Fruit fly (Drosophila melanogaster) whole organism, embryonic: ENCODE data around the gene Cchl.

ENCODE experiments used
- CG10209 ChIP-seq: fragments of 200-800 bp; sonication (Bioruptor generic); optimal IDR thresholded peaks from 3 replicates; lab custom pipeline; 2017; ENCODE audit warnings: missing biosample characterization, mild to moderate bottlenecking, missing genetic modification characterization, missing genetic modification reagents
- CG11085 ChIP-seq: fragments of 200-800 bp; sonication (Bioruptor generic); IDR thresholded peaks from 2 replicates; pipeline ENCODE4 v1.3.6; 2022; ENCODE audit warnings: missing biosample characterization, missing genetic modification characterization
- CG11398 ChIP-seq: fragments of 200-800 bp; sonication (Bioruptor generic); optimal IDR thresholded peaks from 2 replicates; lab custom pipeline; 2016; ENCODE audit warnings: missing biosample characterization, missing genetic modification characterization
- CG14710 ChIP-seq: fragments of 200-800 bp; sonication (Bioruptor generic); optimal IDR thresholded peaks from 3 replicates; lab custom pipeline; 2019; ENCODE audit warnings: missing biosample characterization, mild to moderate bottlenecking, missing genetic modification characterization, moderate library complexity
- CG15514 ChIP-seq: fragments of 200-800 bp; sonication (Bioruptor generic); optimal IDR thresholded peaks from 3 replicates; lab custom pipeline; 2017; ENCODE audit warnings: missing biosample characterization, missing genetic modification characterization, mild to moderate bottlenecking, moderate library complexity, missing genetic modification reagents
- CG16815 ChIP-seq: fragments of 200-800 bp; sonication (Bioruptor generic); optimal IDR thresholded peaks from 3 replicates; lab custom pipeline; 2017; ENCODE audit warnings: missing biosample characterization, mild to moderate bottlenecking, missing genetic modification characterization
- CG17328 ChIP-seq: fragments of 200-800 bp; sonication (Bioruptor generic); IDR thresholded peaks from 2 replicates; pipeline ENCODE4 v1.3.6; 2022; ENCODE audit warnings: missing biosample characterization, missing genetic modification characterization
- CG32532 ChIP-seq: fragments of 200-800 bp; sonication (Bioruptor generic); IDR thresholded peaks from 2 replicates; pipeline ENCODE4 v1.3.6; 2022; ENCODE audit warnings: missing biosample characterization, missing genetic modification characterization
- CG3281 ChIP-seq: fragments of 200-800 bp; sonication (Bioruptor generic); optimal IDR thresholded peaks from 3 replicates; lab custom pipeline; 2017; ENCODE audit warnings: missing biosample characterization, mild to moderate bottlenecking, missing genetic modification characterization
- CG43689 ChIP-seq: fragments of 200-800 bp; sonication (Bioruptor generic); IDR thresholded peaks from 2 replicates; pipeline ENCODE4 v1.3.6; 2022; ENCODE audit warnings: missing biosample characterization, missing genetic modification characterization
- CG5180 ChIP-seq: fragments of 200-800 bp; sonication (Bioruptor generic); optimal IDR thresholded peaks from 3 replicates; lab custom pipeline; 2017; ENCODE audit warnings: missing biosample characterization, missing genetic modification characterization, mild to moderate bottlenecking, moderate library complexity, missing genetic modification reagents
- CG5245 ChIP-seq: fragments of 200-800 bp; sonication (Bioruptor generic); optimal IDR thresholded peaks from 3 replicates; lab custom pipeline; 2016; ENCODE audit warnings: missing biosample characterization, missing genetic modification characterization
- CG6765 ChIP-seq: fragments of 200-800 bp; sonication (Bioruptor generic); optimal IDR thresholded peaks from 3 replicates; lab custom pipeline; 2017; ENCODE audit warnings: missing biosample characterization, mild to moderate bottlenecking, missing genetic modification characterization
- CG6791 ChIP-seq: fragments of 200-800 bp; sonication (Bioruptor generic); IDR thresholded peaks from 3 replicates; pipeline ENCODE4 v1.3.6; 2022; ENCODE audit warnings: missing biosample characterization, missing genetic modification characterization; ENCODE audit not compliant: partially characterized antibody
- CG8290 ChIP-seq, 3 experiments: fragments of 200-800 bp; sonication (Bioruptor generic); optimal IDR thresholded peaks; 2 replicates each; lab custom pipeline; 2016 to 2019; ENCODE audit warnings: missing biosample characterization in 3 of 3, missing genetic modification characterization in 3 of 3, mild to moderate bottlenecking in 2 of 3, moderate library complexity in 1 of 3
- CG8944 ChIP-seq: fragments of 200-800 bp; sonication (Bioruptor generic); optimal IDR thresholded peaks from 3 replicates; lab custom pipeline; 2016; ENCODE audit warnings: missing biosample characterization, missing genetic modification characterization
- CG9817 ChIP-seq: fragments of 200-800 bp; sonication (Bioruptor generic); optimal IDR thresholded peaks from 2 replicates; lab custom pipeline; 2018; ENCODE audit warnings: missing biosample characterization, mild to moderate bottlenecking, missing genetic modification characterization, moderate library complexity
- H15 ChIP-seq: fragments of 200-800 bp; sonication (Bioruptor generic); IDR thresholded peaks from 3 replicates; pipeline ENCODE4 v1.3.6; 2022; ENCODE audit warnings: missing biosample characterization, missing genetic modification characterization
- HLH54F ChIP-seq: fragments of 200-800 bp; sonication (Bioruptor generic); optimal IDR thresholded peaks from 3 replicates; lab custom pipeline; 2016; ENCODE audit warnings: missing biosample characterization, missing genetic modification characterization
- MTF-1 ChIP-seq: fragments of 200-800 bp; sonication (Bioruptor generic); optimal IDR thresholded peaks from 2 replicates; lab custom pipeline; 2018; ENCODE audit warnings: missing biosample characterization, mild to moderate bottlenecking, missing genetic modification characterization, borderline replicate concordance
- Max ChIP-seq: fragments of 200-800 bp; sonication (Bioruptor generic); optimal IDR thresholded peaks from 2 replicates; lab custom pipeline; 2016; ENCODE audit warnings: missing biosample characterization, mild to moderate bottlenecking, missing genetic modification characterization
- Neu2 ChIP-seq: fragments of 200-800 bp; sonication (Bioruptor generic); optimal IDR thresholded peaks from 3 replicates; lab custom pipeline; 2016; ENCODE audit warnings: missing biosample characterization, missing genetic modification characterization, borderline replicate concordance
- Oaz ChIP-seq: fragments of 200-800 bp; sonication (Bioruptor generic); IDR thresholded peaks from 2 replicates; pipeline ENCODE4 v1.3.6; 2022; ENCODE audit warnings: missing biosample characterization, missing genetic modification characterization
- Oli ChIP-seq: fragments of 200-800 bp; sonication (Bioruptor generic); optimal IDR thresholded peaks from 2 replicates; lab custom pipeline; 2018; ENCODE audit warnings: missing biosample characterization, mild to moderate bottlenecking, missing genetic modification characterization, moderate library complexity
- Opbp ChIP-seq: fragments of 200-800 bp; sonication (Bioruptor generic); IDR thresholded peaks from 3 replicates; pipeline ENCODE4 v1.3.6; 2022; ENCODE audit warnings: missing biosample characterization, missing genetic modification characterization; ENCODE audit not compliant: partially characterized antibody
- Six4 ChIP-seq: fragments of 200-800 bp; sonication (Bioruptor generic); optimal IDR thresholded peaks from 2 replicates; lab custom pipeline; 2016; ENCODE audit warnings: missing biosample characterization, missing genetic modification characterization
- ato ChIP-seq: fragments of 200-800 bp; sonication (Bioruptor generic); IDR thresholded peaks from 2 replicates; pipeline ENCODE4 v1.3.6; 2022; ENCODE audit warnings: missing biosample characterization, missing genetic modification characterization; ENCODE audit not compliant: partially characterized antibody
- br ChIP-seq: fragments of >200 bp; optimal IDR thresholded peaks from 2 replicates; lab custom pipeline; 2017
- bsh ChIP-seq, 2 experiments: fragments of 200-800 bp; sonication (Bioruptor generic); optimal IDR thresholded peaks; 2 replicates each; lab custom pipeline; 2017 to 2018; ENCODE audit warnings: mild to moderate bottlenecking in 2 of 2, missing biosample characterization in 2 of 2, missing genetic modification characterization in 2 of 2, moderate library complexity in 1 of 2
- cad ChIP-seq: fragments of >200 bp; optimal IDR thresholded peaks from 2 replicates; lab custom pipeline; 2017; ENCODE audit warnings: missing biosample characterization, missing genetic modification characterization
- croc ChIP-seq: fragments of 200-800 bp; sonication (Bioruptor generic); conservative IDR thresholded peaks from 3 replicates; pipeline ENCODE4 v1.3.6; 2022; ENCODE audit warnings: missing biosample characterization, missing genetic modification characterization
- crp ChIP-seq, 2 experiments: fragments of 200-800 bp; sonication (Bioruptor generic); optimal IDR thresholded peaks; 2 replicates in 1 of 2; 3 replicates in 1 of 2; lab custom pipeline; 2017; ENCODE audit warnings: missing biosample characterization in 2 of 2, missing genetic modification characterization in 2 of 2, mild to moderate bottlenecking in 1 of 2, moderate library complexity in 1 of 2
- danr ChIP-seq: fragments of 200-800 bp; sonication (Bioruptor generic); IDR thresholded peaks from 2 replicates; pipeline ENCODE4 v1.3.6; 2022; ENCODE audit warnings: missing biosample characterization, missing genetic modification characterization
- eyg ChIP-seq: fragments of 200-800 bp; sonication (Bioruptor generic); optimal IDR thresholded peaks from 3 replicates; lab custom pipeline; 2016; ENCODE audit warnings: missing biosample characterization, missing genetic modification characterization
- fd64A ChIP-seq: fragments of 200-800 bp; sonication (Bioruptor generic); optimal IDR thresholded peaks from 3 replicates; lab custom pipeline; 2018; ENCODE audit warnings: missing biosample characterization, mild to moderate bottlenecking, missing genetic modification characterization
- fd96Cb ChIP-seq: fragments of 200-800 bp; sonication (Bioruptor generic); optimal IDR thresholded peaks from 2 replicates; lab custom pipeline; 2018; ENCODE audit warnings: missing biosample characterization, mild to moderate bottlenecking, missing genetic modification characterization, moderate library complexity
- fru ChIP-seq: fragments of >200 bp; optimal IDR thresholded peaks from 2 replicates; lab custom pipeline; 2017
- gcm2 ChIP-seq: fragments of 200-800 bp; sonication (Bioruptor generic); optimal IDR thresholded peaks from 2 replicates; lab custom pipeline; 2016; ENCODE audit warnings: missing biosample characterization, missing genetic modification characterization
- hkb ChIP-seq, 2 experiments: fragments of 200-800 bp in 1 of 2; fragments of >200 bp in 1 of 2; sonication (Bioruptor generic) in 1 of 2; IDR thresholded peaks in 1 of 2; optimal IDR thresholded peaks in 1 of 2; 2 replicates each; pipeline versions ENCODE4 v1.3.6 to Lab custom; 2017 to 2022; ENCODE audit warnings: missing biosample characterization in 1 of 2, missing genetic modification characterization in 1 of 2
- lov ChIP-seq, 2 experiments: fragments of 200-800 bp in 1 of 2; fragments of >200 bp in 1 of 2; sonication (Bioruptor generic) in 1 of 2; IDR thresholded peaks in 1 of 2; optimal IDR thresholded peaks in 1 of 2; 2 replicates in 1 of 2; 3 replicates in 1 of 2; pipeline versions ENCODE4 v1.3.6 to Lab custom; 2017 to 2022; ENCODE audit warnings: missing biosample characterization in 1 of 2, missing genetic modification characterization in 1 of 2
- nerfin-1 ChIP-seq: fragments of 200-800 bp; sonication (Bioruptor generic); optimal IDR thresholded peaks from 3 replicates; lab custom pipeline; 2019; ENCODE audit warnings: missing biosample characterization, mild to moderate bottlenecking, missing genetic modification characterization, moderate library complexity
- nmo ChIP-seq: fragments of 200-800 bp; sonication (Bioruptor generic); optimal IDR thresholded peaks from 2 replicates; lab custom pipeline; 2018; ENCODE audit warnings: missing biosample characterization, mild to moderate bottlenecking, missing genetic modification characterization, moderate library complexity
- odd ChIP-seq: fragments of 200-800 bp; sonication (Bioruptor generic); optimal IDR thresholded peaks from 2 replicates; lab custom pipeline; 2017; ENCODE audit warnings: missing biosample characterization, mild to moderate bottlenecking, missing genetic modification characterization
- p53 ChIP-seq: fragments of 200-800 bp; sonication (Bioruptor generic); optimal IDR thresholded peaks from 2 replicates; lab custom pipeline; 2016; ENCODE audit warnings: missing biosample characterization, missing genetic modification characterization
- pho ChIP-seq: fragments of 200-800 bp; sonication (Bioruptor generic); optimal IDR thresholded peaks from 2 replicates; lab custom pipeline; 2016; ENCODE audit warnings: missing biosample characterization, missing genetic modification characterization
- trem ChIP-seq: fragments of 200-800 bp; optimal IDR thresholded peaks from 3 replicates; lab custom pipeline; 2019; ENCODE audit warnings: missing biosample characterization, mild to moderate bottlenecking, missing genetic modification characterization, moderate library complexity
- vfl ChIP-seq: fragments of 200-800 bp; sonication (Bioruptor generic); optimal IDR thresholded peaks from 2 replicates; lab custom pipeline; 2016; ENCODE audit warnings: missing biosample characterization, missing genetic modification characterization
- vnd ChIP-seq: fragments of 200-800 bp; sonication (Bioruptor generic); IDR thresholded peaks from 3 replicates; pipeline ENCODE4 v1.3.6; 2022; ENCODE audit warnings: missing biosample characterization, missing genetic modification characterization; ENCODE audit not compliant: partially characterized antibody

Cchl gene

DNA sequence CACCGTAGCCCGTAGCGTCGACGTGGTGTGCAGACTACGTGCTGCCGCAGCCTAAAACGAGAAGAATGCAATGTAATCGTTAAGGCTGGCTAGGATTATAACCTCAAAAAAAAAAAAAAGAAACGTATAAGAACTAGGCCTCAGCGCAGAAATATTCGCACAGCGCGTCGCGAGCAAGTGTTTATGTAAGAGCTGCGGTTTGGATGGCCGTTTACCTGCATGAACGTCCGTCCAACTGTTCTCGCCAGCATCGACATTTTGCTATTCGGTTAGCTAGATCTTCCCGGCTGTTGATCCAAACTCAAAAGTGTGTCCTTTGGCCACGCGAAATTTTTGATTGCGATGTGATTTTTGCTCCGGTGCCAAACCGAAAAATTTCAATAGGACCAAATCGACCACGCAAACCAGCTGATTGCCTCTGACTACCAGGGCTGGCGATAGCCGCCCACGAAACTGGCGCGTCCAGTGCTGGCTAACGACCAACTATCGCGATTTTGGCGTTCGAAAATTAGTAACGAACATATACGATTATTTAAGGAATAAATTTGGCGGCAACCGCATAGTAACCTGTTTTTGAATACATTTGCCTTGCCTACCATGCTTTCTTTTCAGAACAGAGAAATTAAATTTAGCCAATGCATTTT is 8.4 kb downstream of the Cchl start, which contains the start of gene Idh3b (continued):
- TF ChIP-seq CG14710 (tag; lab: Kevin White, UChicago) (peak; percentile 70), fd96Cb (tag; lab: Kevin White, UChicago) (no peak), croc (peak; percentile 30; the same call in 1 of the 3 replicates), MTF-1 (GFP tag; lab: Kevin White, UChicago) (no peak), nmo (GFP tag; lab: Kevin White, UChicago) (no peak), br (lab: Kevin White, UChicago) (no peak), CG8944 (GFP tag; lab: Kevin White, UChicago) (peak; percentile 62), CG8290 (GFP tag; optimal IDR thresholded peaks at IDR 0.05; lab: Kevin White, UChicago) (peak; percentile 63), CG8290 (tag; optimal IDR thresholded peaks at IDR 0.05; lab: Kevin White, UChicago) (no peak), CG5180 (GFP tag; lab: Kevin White, UChicago) (no peak), p53 (GFP tag; lab: Kevin White, UChicago) (peak; percentile 28), CG43689 (GFP tag; lab: Robert Waterston, UW) (no peak; the same call in 1 of the 2 replicates), CG11085 (GFP tag; lab: Robert Waterston, UW) (no peak; the same call in 1 of the 2 replicates), nerfin-1 (tag; lab: Kevin White, UChicago) (no peak), vnd (GFP tag; lab: Robert Waterston, UW) (peak; percentile 86), CG9817 (peak; percentile 67), danr (GFP tag; lab: Robert Waterston, UW) (no peak), Six4 (GFP tag; lab: Kevin White, UChicago) (no peak), CG15514 (GFP tag; lab: Kevin White, UChicago) (peak; percentile 83), vfl (GFP tag; lab: Kevin White, UChicago) (peak; percentile 76), CG5245 (GFP tag; lab: Kevin White, UChicago) (peak; percentile 48), Max (GFP tag; lab: Kevin White, UChicago) (peak; percentile 63), trem (tag; lab: Kevin White, UChicago) (peak; percentile 74), Opbp (peak; percentile 97), Oli (tag; lab: Kevin White, UChicago) (no peak), CG3281 (no peak), Oaz (GFP tag; lab: Robert Waterston, UW) (no peak), bsh (GFP tag; optimal IDR thresholded peaks at IDR 0.05; lab: Kevin White, UChicago) (no peak), gcm2 (GFP tag; lab: Kevin White, UChicago) (peak; percentile 40), CG10209 (GFP tag; lab: Kevin White, UChicago) (no peak), Neu2 (no peak), eyg (GFP tag; lab: Kevin White, UChicago) (peak; percentile 37), crp (GFP tag; optimal IDR thresholded peaks at IDR 0.05; lab: Kevin White, UChicago) (peak; percentile 75 to 98), HLH54F (GFP tag; lab: Kevin White, UChicago) (peak; percentile 70), CG6765 (GFP tag; lab: Kevin White, UChicago) (no peak), cad (GFP tag; lab: Kevin White, UChicago) (no peak), fd64A (no peak), CG16815 (GFP tag; lab: Kevin White, UChicago) (peak; percentile 12), fru (lab: Kevin White, UChicago) (no peak), H15 (GFP tag; lab: Robert Waterston, UW) (no peak; the same call in 2 of the 3 replicates), lov (optimal IDR thresholded peaks at IDR 0.05; lab: Kevin White, UChicago) (no peak), lov (GFP tag; IDR thresholded peaks at IDR 0.05; lab: Robert Waterston, UW) (no peak; the same call in 2 of the 3 replicates), CG6791 (GFP tag; lab: Robert Waterston, UW) (peak; percentile 97), odd (GFP tag; lab: Kevin White, UChicago) (no peak), ato (peak; percentile 88), CG11398 (GFP tag; lab: Kevin White, UChicago) (peak; percentile 48), CG32532 (GFP tag; lab: Robert Waterston, UW) (peak; percentile 85), hkb (optimal IDR thresholded peaks at IDR 0.05; lab: Kevin White, UChicago) (peak; percentile 13), hkb (GFP tag; IDR thresholded peaks at IDR 0.05; lab: Robert Waterston, UW) (peak; percentile 43), pho (GFP tag; lab: Kevin White, UChicago) (peak; percentile 56), CG17328 (GFP tag; lab: Robert Waterston, UW) (no peak)
